4 worm cellular contexts compared by ENCODE assay signal in the genomic region with DNA sequence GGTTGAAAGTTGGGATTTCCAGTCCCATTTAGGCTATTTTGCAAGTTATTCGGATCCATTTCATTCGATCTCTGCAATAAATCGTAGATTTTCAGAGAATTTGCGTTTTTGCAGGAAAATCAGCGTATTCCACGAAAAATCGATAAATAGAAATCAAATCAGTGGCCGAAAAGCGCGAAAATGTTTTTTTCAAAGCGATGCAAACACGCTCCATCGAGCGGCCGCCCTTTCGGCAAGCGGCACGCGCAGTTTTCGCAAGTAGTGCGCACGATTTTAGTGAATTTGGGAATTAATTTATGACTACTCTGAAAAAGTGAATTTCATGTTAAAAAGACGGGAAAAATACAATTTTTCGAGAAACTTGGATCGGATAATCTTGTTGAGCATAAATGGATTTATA.
TF ChIP-seq lines count a peak whose summit lies in the region.

No protein-coding gene starts in this region.

TF ChIP-seq in whole organism, L2 larva, 48 proteins besides CTCF, POLR2A, EP300 and RAD21 (continued from another document):
- TF ChIP-seq elt-3 (tag; optimal IDR thresholded peaks at IDR 0.05; lab: Kevin White, UChicago): no peak
- TF ChIP-seq lin-13 (GFP tag; optimal IDR thresholded peaks at IDR 0.05; lab: Kevin White, UChicago): peak; percentile 97
- TF ChIP-seq nhr-77 (tag; optimal IDR thresholded peaks at IDR 0.05; lab: Kevin White, UChicago): peak; percentile 64
- TF ChIP-seq elt-1 (tag; optimal IDR thresholded peaks at IDR 0.05; lab: Kevin White, UChicago): no peak
- TF ChIP-seq nhr-12 (tag; optimal IDR thresholded peaks at IDR 0.05; lab: Kevin White, UChicago): no peak
- peak; percentile 92 for TF ChIP-seq nhr-21 (tag; optimal IDR thresholded peaks at IDR 0.05; lab: Kevin White, UChicago)
- no peak for TF ChIP-seq nhr-11 (tag; optimal IDR thresholded peaks at IDR 0.05; lab: Kevin White, UChicago)
- TF ChIP-seq nhr-129 (tag; optimal IDR thresholded peaks at IDR 0.05; lab: Kevin White, UChicago): peak; percentile 95
- TF ChIP-seq peb-1 (tag; optimal IDR thresholded peaks at IDR 0.05; lab: Kevin White, UChicago): no peak
- peak; percentile 95 for TF ChIP-seq nhr-25 (tag; optimal IDR thresholded peaks at IDR 0.05; lab: Kevin White, UChicago)
- TF ChIP-seq gmeb-1 (tag; optimal IDR thresholded peaks at IDR 0.05; lab: Kevin White, UChicago): peak; percentile 95
- TF ChIP-seq crh-2 (tag; optimal IDR thresholded peaks at IDR 0.05; lab: Kevin White, UChicago): peak; percentile 96
- peak; percentile 97 for TF ChIP-seq F13H6.1 (tag; optimal IDR thresholded peaks at IDR 0.05; lab: Kevin White, UChicago)
- TF ChIP-seq mab-5 (tag; optimal IDR thresholded peaks at IDR 0.05; lab: Kevin White, UChicago): peak; percentile 96
- no peak for TF ChIP-seq unc-62 (GFP tag; optimal IDR thresholded peaks at IDR 0.05; lab: Kevin White, UChicago)
- TF ChIP-seq ceh-82 (tag; optimal IDR thresholded peaks at IDR 0.05; lab: Kevin White, UChicago): peak; percentile 89
- peak; percentile 91 for TF ChIP-seq snpc-4 (tag; optimal IDR thresholded peaks at IDR 0.05; lab: Kevin White, UChicago)
- peak; percentile 46 to 67 for TF ChIP-seq mdl-1 (tag; optimal IDR thresholded peaks at IDR 0.05; lab: Kevin White, UChicago)
- TF ChIP-seq nhr-23 (tag; optimal IDR thresholded peaks at IDR 0.05; lab: Kevin White, UChicago): no peak
- peak; percentile 90 to 95 for TF ChIP-seq lsy-2 (tag; optimal IDR thresholded peaks at IDR 0.05; lab: Kevin White, UChicago)
- TF ChIP-seq sma-3 (GFP tag; optimal IDR thresholded peaks at IDR 0.05; lab: Kevin White, UChicago): peak; percentile 98
- peak; percentile 90 for TF ChIP-seq fos-1 (tag; optimal IDR thresholded peaks at IDR 0.05; lab: Kevin White, UChicago)
- no peak for TF ChIP-seq aly-2 (tag; optimal IDR thresholded peaks at IDR 0.05; lab: Kevin White, UChicago)
- TF ChIP-seq C34F6.9 (tag; optimal IDR thresholded peaks at IDR 0.05; lab: Kevin White, UChicago): peak; percentile 97
- peak; percentile 85 for TF ChIP-seq zag-1 (tag; optimal IDR thresholded peaks at IDR 0.05; lab: Kevin White, UChicago)

TF ChIP-seq in whole organism, L4 larva, 104 proteins besides CTCF, POLR2A, EP300 and RAD21 (continued from another document and continues in another):
- TF ChIP-seq pha-4 (GFP tag; IDR thresholded peaks at IDR 0.05; lab: Robert Waterston, UW): peak; percentile 77
- no peak for TF ChIP-seq pha-4 (tag; optimal IDR thresholded peaks at IDR 0.05; lab: Kevin White, UChicago)
- TF ChIP-seq lin-15B (tag; optimal IDR thresholded peaks at IDR 0.05; lab: Kevin White, UChicago): peak; percentile 95
- peak; percentile 83 for TF ChIP-seq Y48G9A.11 (GFP tag; IDR thresholded peaks at IDR 0.05; lab: Robert Waterston, UW)
- peak; percentile 89 for TF ChIP-seq jun-1 (tag; optimal IDR thresholded peaks at IDR 0.05; lab: Kevin White, UChicago)
- peak; percentile 84 for TF ChIP-seq F37D6.2 (tag; optimal IDR thresholded peaks at IDR 0.05; lab: Kevin White, UChicago)
- peak; percentile 92 for TF ChIP-seq unc-130 (GFP tag; optimal IDR thresholded peaks at IDR 0.05; lab: Kevin White, UChicago)
- TF ChIP-seq ZK546.5 (tag; optimal IDR thresholded peaks at IDR 0.05; lab: Kevin White, UChicago): peak in 1 of 2 experiments; percentile 48
- TF ChIP-seq mes-2 (tag; optimal IDR thresholded peaks at IDR 0.05; lab: Kevin White, UChicago; ENCODE audit: poor library complexity, severe bottlenecking): peak; percentile 99
- TF ChIP-seq sdz-12 (GFP tag; optimal IDR thresholded peaks at IDR 0.05; lab: Kevin White, UChicago): peak; percentile 79
- peak; percentile 92 for TF ChIP-seq T26A8.4 (GFP tag; IDR thresholded peaks at IDR 0.05; lab: Robert Waterston, UW)
- peak; percentile 92 for TF ChIP-seq hmg-1.1 (GFP tag; IDR thresholded peaks at IDR 0.05; lab: Robert Waterston, UW)
- no peak for TF ChIP-seq R02D3.7 (tag; optimal IDR thresholded peaks at IDR 0.05; lab: Kevin White, UChicago)
- peak; percentile 50 for TF ChIP-seq zag-1 (tag; optimal IDR thresholded peaks at IDR 0.05; lab: Kevin White, UChicago)
- peak; percentile 56 for TF ChIP-seq zip-2 (tag; optimal IDR thresholded peaks at IDR 0.05; lab: Kevin White, UChicago)
- no peak for TF ChIP-seq ztf-11 (tag; optimal IDR thresholded peaks at IDR 0.05; lab: Kevin White, UChicago)
- no peak for TF ChIP-seq nhr-111 (GFP tag; optimal IDR thresholded peaks at IDR 0.05; lab: Kevin White, UChicago)
- TF ChIP-seq egl-43 (GFP tag; IDR thresholded peaks at IDR 0.05; lab: Robert Waterston, UW): peak; percentile 77
- TF ChIP-seq php-3 (GFP tag; IDR thresholded peaks at IDR 0.05; lab: Robert Waterston, UW): peak; percentile 77
- TF ChIP-seq lin-38 (GFP tag; IDR thresholded peaks at IDR 0.05; lab: Robert Waterston, UW): peak; percentile 100
- TF ChIP-seq unc-62 (GFP tag; optimal IDR thresholded peaks at IDR 0.05 in 1 of 2; lab: Kevin White, UChicago): peak in 1 of 2 experiments; percentile 45
- no peak for TF ChIP-seq unc-62 (tag; optimal IDR thresholded peaks at IDR 0.05; lab: Kevin White, UChicago)
- TF ChIP-seq Y75B8A.6 (GFP tag; IDR thresholded peaks at IDR 0.05; lab: Robert Waterston, UW): no peak
- peak; percentile 76 for TF ChIP-seq dmd-6 (GFP tag; IDR thresholded peaks at IDR 0.05; lab: Robert Waterston, UW)
- peak; percentile 28 to 77 for TF ChIP-seq mdl-1 (tag; optimal IDR thresholded peaks at IDR 0.05; lab: Kevin White, UChicago)
- no peak for TF ChIP-seq aly-2 (tag; optimal IDR thresholded peaks at IDR 0.05; lab: Kevin White, UChicago)
- peak; percentile 78 for TF ChIP-seq ctbp-1 (GFP tag; IDR thresholded peaks at IDR 0.05; lab: Robert Waterston, UW)
- TF ChIP-seq D1046.2 (GFP tag; IDR thresholded peaks at IDR 0.05; lab: Robert Waterston, UW): no peak
- TF ChIP-seq madf-5 (GFP tag; IDR thresholded peaks at IDR 0.05; lab: Robert Waterston, UW): no peak
- TF ChIP-seq attf-4 (tag; optimal IDR thresholded peaks at IDR 0.05; lab: Kevin White, UChicago): no peak
- no peak for TF ChIP-seq Y5F2A.4 (GFP tag; optimal IDR thresholded peaks at IDR 0.05; lab: Kevin White, UChicago)
- no peak for TF ChIP-seq daf-12 (tag; optimal IDR thresholded peaks at IDR 0.05; lab: Kevin White, UChicago)
- TF ChIP-seq lin-13 (GFP tag; optimal IDR thresholded peaks at IDR 0.05; lab: Kevin White, UChicago): peak; percentile 96
- peak; percentile 94 for TF ChIP-seq nhr-77 (tag; optimal IDR thresholded peaks at IDR 0.05; lab: Kevin White, UChicago)
- 0 out of 2 replicates have a peak, but pooled peaks have one; percentile 62 for TF ChIP-seq saeg-2 (GFP tag; IDR thresholded peaks at IDR 0.05; lab: Robert Waterston, UW)

TF ChIP-seq in whole organism, late embryonic, 69 proteins besides CTCF, POLR2A, EP300 and RAD21 (continued from another document and continues in another):
- TF ChIP-seq unc-3 (GFP tag; conservative IDR thresholded peaks at IDR 0.05; lab: Robert Waterston, UW): peak; percentile 71; the same call in 1 of the 2 replicates
- peak; percentile 58 for TF ChIP-seq unc-3 (tag; optimal IDR thresholded peaks at IDR 0.05; lab: Kevin White, UChicago)
- peak; percentile 97 for TF ChIP-seq ceh-48 (tag; optimal IDR thresholded peaks at IDR 0.05; lab: Kevin White, UChicago)
- TF ChIP-seq pha-2 (tag; optimal IDR thresholded peaks at IDR 0.05; lab: Kevin White, UChicago): peak; percentile 74
- peak; percentile 56 for TF ChIP-seq T23F11.4 (GFP tag; optimal IDR thresholded peaks at IDR 0.05; lab: Kevin White, UChicago)
- TF ChIP-seq ceh-45 (GFP tag; IDR thresholded peaks at IDR 0.05; lab: Robert Waterston, UW): 0 out of 2 replicates have a peak, but pooled peaks have one; percentile 45
- peak; percentile 83 for TF ChIP-seq unc-86 (tag; optimal IDR thresholded peaks at IDR 0.05; lab: Kevin White, UChicago)
- peak; percentile 10 for TF ChIP-seq hlh-30 (tag; optimal IDR thresholded peaks at IDR 0.05; lab: Kevin White, UChicago; ENCODE audit: insufficient read depth)
- peak; percentile 62 for TF ChIP-seq ceh-24 (tag; optimal IDR thresholded peaks at IDR 0.05; lab: Kevin White, UChicago)
- peak; percentile 53 for TF ChIP-seq fkh-6 (tag; optimal IDR thresholded peaks at IDR 0.05; lab: Kevin White, UChicago)
- TF ChIP-seq eyg-1 (tag; optimal IDR thresholded peaks at IDR 0.05; lab: Kevin White, UChicago): peak; percentile 76
- TF ChIP-seq K02D7.2 (tag; optimal IDR thresholded peaks at IDR 0.05; lab: Kevin White, UChicago): peak; percentile 46
- TF ChIP-seq ceh-30 (tag; optimal IDR thresholded peaks at IDR 0.05; lab: Kevin White, UChicago): peak; percentile 68
- no peak for TF ChIP-seq nhr-11 (tag; optimal IDR thresholded peaks at IDR 0.05; lab: Kevin White, UChicago)
- peak; percentile 85 for TF ChIP-seq mec-3 (tag; optimal IDR thresholded peaks at IDR 0.05; lab: Kevin White, UChicago; ENCODE audit: borderline replicate concordance)
- no peak for TF ChIP-seq ceh-22 (tag; optimal IDR thresholded peaks at IDR 0.05; lab: Kevin White, UChicago)
- peak; percentile 55 for TF ChIP-seq che-1 (tag; optimal IDR thresholded peaks at IDR 0.05; lab: Kevin White, UChicago)
- TF ChIP-seq sdc-2 (tag; optimal IDR thresholded peaks at IDR 0.05; lab: Kevin White, UChicago): peak; percentile 65
- TF ChIP-seq dve-1 (tag; optimal IDR thresholded peaks at IDR 0.05; lab: Kevin White, UChicago): peak; percentile 42
- no peak for TF ChIP-seq ama-1 (optimal IDR thresholded peaks at IDR 0.05; lab: Kevin White, UChicago)
- peak; percentile 77 for TF ChIP-seq hlh-8 (tag; optimal IDR thresholded peaks at IDR 0.05; lab: Kevin White, UChicago)
- peak; percentile 93 for TF ChIP-seq nfya-1 (tag; optimal IDR thresholded peaks at IDR 0.05; lab: Kevin White, UChicago)
- peak; percentile 79 for TF ChIP-seq fax-1 (tag; optimal IDR thresholded peaks at IDR 0.05; lab: Kevin White, UChicago)
- TF ChIP-seq C38D4.7 (GFP tag; optimal IDR thresholded peaks at IDR 0.05; lab: Kevin White, UChicago): peak; percentile 26
- peak; percentile 84 for TF ChIP-seq pag-3 (tag; optimal IDR thresholded peaks at IDR 0.05; lab: Kevin White, UChicago; ENCODE audit: borderline replicate concordance)
- TF ChIP-seq pros-1 (tag; optimal IDR thresholded peaks at IDR 0.05; lab: Kevin White, UChicago): no peak
- peak; percentile 66 for TF ChIP-seq hlh-15 (tag; optimal IDR thresholded peaks at IDR 0.05; lab: Kevin White, UChicago)
- no peak for TF ChIP-seq lim-6 (tag; optimal IDR thresholded peaks at IDR 0.05; lab: Kevin White, UChicago)
- no peak for TF ChIP-seq elt-4 (tag; optimal IDR thresholded peaks at IDR 0.05; lab: Kevin White, UChicago)
- peak; percentile 94 for TF ChIP-seq rnt-1 (tag; optimal IDR thresholded peaks at IDR 0.05; lab: Kevin White, UChicago)
- TF ChIP-seq ceh-18 (tag; optimal IDR thresholded peaks at IDR 0.05; lab: Kevin White, UChicago): peak; percentile 92
- TF ChIP-seq ceh-34 (tag; optimal IDR thresholded peaks at IDR 0.05; lab: Kevin White, UChicago): peak; percentile 88
- peak; percentile 73 for TF ChIP-seq F13H6.1 (tag; optimal IDR thresholded peaks at IDR 0.05; lab: Kevin White, UChicago)
- TF ChIP-seq lin-11 (tag; optimal IDR thresholded peaks at IDR 0.05; lab: Kevin White, UChicago): peak; percentile 59
- TF ChIP-seq nhr-232 (tag; optimal IDR thresholded peaks at IDR 0.05; lab: Kevin White, UChicago): peak; percentile 57
- TF ChIP-seq madf-2 (tag; optimal IDR thresholded peaks at IDR 0.05; lab: Kevin White, UChicago): peak; percentile 66
- TF ChIP-seq npax-4 (tag; optimal IDR thresholded peaks at IDR 0.05; lab: Kevin White, UChicago): peak; percentile 43

TF ChIP-seq in whole organism, mixed stage, embryonic, 35 proteins besides CTCF, POLR2A, EP300 and RAD21 (continued from another document):
- TF ChIP-seq unc-62 (GFP tag; optimal IDR thresholded peaks at IDR 0.05; lab: Kevin White, UChicago): peak; percentile 50
- TF ChIP-seq ceh-83 (GFP tag; optimal IDR thresholded peaks at IDR 0.05; lab: Kevin White, UChicago): peak; percentile 48
- peak; percentile 57 for TF ChIP-seq nhr-2 (tag; optimal IDR thresholded peaks at IDR 0.05; lab: Kevin White, UChicago)
- TF ChIP-seq M03D4.4 (tag; optimal IDR thresholded peaks at IDR 0.05; lab: Kevin White, UChicago): peak; percentile 83
- TF ChIP-seq snpc-4 (tag; optimal IDR thresholded peaks at IDR 0.05; lab: Kevin White, UChicago): no peak
- peak; percentile 79 for TF ChIP-seq ceh-43 (GFP tag; optimal IDR thresholded peaks at IDR 0.05; lab: Kevin White, UChicago)
- TF ChIP-seq bed-3 (GFP tag; optimal IDR thresholded peaks at IDR 0.05; lab: Kevin White, UChicago): peak; percentile 43
TF ChIP-seq in whole organism, mixed stage, embryonic: peak in this region for 31.
